Worm (Caenorhabditis elegans) whole organism, L1 larva: Measurements from ENCODE around the gene C27A2.8.

Experiments
- egl-27 ChIP-seq, 2 experiments: fragments of 150-350 bp in 1 of 2; sonication (generic microtip); optimal IDR thresholded peaks; 3 replicates each; lab custom pipeline; 2017 to 2018; ENCODE audit warnings: missing biosample characterization in 2 of 2, missing genetic modification characterization in 2 of 2, missing genetic modification reagents in 2 of 2
- nhr-76 ChIP-seq: sonication (generic microtip); optimal IDR thresholded peaks from 2 replicates; lab custom pipeline; 2017; ENCODE audit warnings: missing biosample characterization, missing genetic modification characterization

- no peak for TF ChIP-seq nhr-76
- no peak for TF ChIP-seq egl-27 (tag; optimal IDR thresholded peaks at IDR 0.05; lab: Kevin White, UChicago)
Observed at ce11 chrII:5092362-5093281, 24.8 kb upstream of the C27A2.8 start, which contains the start of gene C04G6.2.
